Worm (Caenorhabditis elegans) whole organism, L3 larva: ENCODE results near the gene R05G9.1.

ENCODE experiments used
- ZK546.5 ChIP-seq: sonication (generic microtip); optimal IDR thresholded peaks from 2 replicates; lab custom pipeline; 2017; ENCODE audit warnings: missing biosample characterization, missing genetic modification characterization
- ceh-82 ChIP-seq: fragments of 150-350 bp; optimal IDR thresholded peaks from 2 replicates; lab custom pipeline; 2014; ENCODE audit warnings: missing biosample characterization, missing genetic modification characterization
- ceh-9 ChIP-seq: sonication (generic microtip); optimal IDR thresholded peaks from 2 replicates; lab custom pipeline; 2018; ENCODE audit warnings: missing biosample characterization, missing genetic modification characterization
- egl-27 ChIP-seq: sonication (generic microtip); optimal IDR thresholded peaks from 4 replicates; lab custom pipeline; 2017; ENCODE audit warnings: missing biosample characterization, missing genetic modification reagents, missing genetic modification characterization
- fkh-10 ChIP-seq: sonication (generic microtip); optimal IDR thresholded peaks from 2 replicates; lab custom pipeline; 2017; ENCODE audit warnings: missing biosample characterization, missing genetic modification reagents, missing genetic modification characterization
- jun-1 ChIP-seq: fragments of 150-350 bp; optimal IDR thresholded peaks from 2 replicates; lab custom pipeline; 2014; ENCODE audit warnings: missing biosample characterization, missing genetic modification reagents, missing genetic modification characterization
- nfya-1 ChIP-seq: sonication (generic microtip); optimal IDR thresholded peaks from 2 replicates; lab custom pipeline; 2017; ENCODE audit warnings: missing genetic modification characterization, mild to moderate bottlenecking, missing compliant biosample characterization, antibody characterized with exemption, moderate library complexity; ENCODE audit not compliant: insufficient read depth
- nhr-12 ChIP-seq: fragments of 150-350 bp; optimal IDR thresholded peaks from 2 replicates; lab custom pipeline; 2014; ENCODE audit warnings: missing biosample characterization, missing genetic modification characterization
- unc-39 ChIP-seq: sonication (generic microtip); optimal IDR thresholded peaks from 4 replicates; lab custom pipeline; 2017; ENCODE audit warnings: missing biosample characterization, missing genetic modification characterization

ce11 chrII:6499067-6499466, 3.9 kb upstream of the R05G9.1 start, which contains the start of gene twk-49:
- TF ChIP-seq jun-1 (tag; lab: Kevin White, UChicago): no peak
- no peak for TF ChIP-seq nfya-1 (tag; lab: Kevin White, UChicago)
- TF ChIP-seq unc-39 (tag; lab: Kevin White, UChicago): no peak
- no peak for TF ChIP-seq ZK546.5 (tag; lab: Kevin White, UChicago)
- no peak for TF ChIP-seq ceh-82 (tag; lab: Kevin White, UChicago)
- TF ChIP-seq fkh-10: no peak
- no peak for TF ChIP-seq egl-27 (tag; lab: Kevin White, UChicago)
- no peak for TF ChIP-seq ceh-9 (tag; lab: Kevin White, UChicago)
- TF ChIP-seq nhr-12: no peak
